Fruit fly (Drosophila melanogaster) whole organism, wandering third instar larva: ENCODE results near the gene CG3726.

Experiments
- Abd-B ChIP-seq: fragments of >200 bp; optimal IDR thresholded peaks from 2 replicates; lab custom pipeline; 2017; ENCODE audit warnings: missing biosample characterization, missing genetic modification characterization
- Dfd ChIP-seq: fragments of >200 bp; optimal IDR thresholded peaks from 2 replicates; lab custom pipeline; 2017; ENCODE audit warnings: missing biosample characterization, missing genetic modification characterization
- Hr78 ChIP-seq: fragments of >200 bp; optimal IDR thresholded peaks from 2 replicates; lab custom pipeline; 2017; ENCODE audit warnings: missing biosample characterization, missing genetic modification characterization
- brk ChIP-seq: fragments of 200-800 bp; sonication (Bioruptor generic); optimal IDR thresholded peaks from 2 replicates; lab custom pipeline; 2016; ENCODE audit warnings: missing biosample characterization, mild to moderate bottlenecking, missing genetic modification characterization
- dmrt93B ChIP-seq: fragments of 200-800 bp; sonication (Bioruptor generic); optimal IDR thresholded peaks from 2 replicates; lab custom pipeline; 2018; ENCODE audit warnings: missing biosample characterization, mild to moderate bottlenecking, missing genetic modification characterization
- h ChIP-seq: fragments of 200-800 bp; sonication (Bioruptor generic); optimal IDR thresholded peaks from 3 replicates; lab custom pipeline; 2016; ENCODE audit warnings: missing biosample characterization, mild to moderate bottlenecking, missing genetic modification characterization
- lola ChIP-seq: fragments of >200 bp; optimal IDR thresholded peaks from 2 replicates; lab custom pipeline; 2017; ENCODE audit warnings: missing biosample characterization, missing genetic modification characterization
- pan ChIP-seq: fragments of >200 bp; optimal IDR thresholded peaks from 2 replicates; lab custom pipeline; 2017
- psq ChIP-seq: fragments of 200-800 bp; sonication (Bioruptor generic); optimal IDR thresholded peaks from 3 replicates; lab custom pipeline; 2017; ENCODE audit warnings: missing biosample characterization, mild to moderate bottlenecking, missing genetic modification characterization, moderate library complexity
- tai ChIP-seq: sonication (Bioruptor generic); optimal IDR thresholded peaks from 2 replicates; lab custom pipeline; 2016; ENCODE audit warnings: missing biosample characterization, missing genetic modification characterization

- TF ChIP-seq brk (GFP tag; lab: Kevin White, UChicago), result no peak
- no peak for TF ChIP-seq pan (lab: Kevin White, UChicago)
- no peak for TF ChIP-seq dmrt93B (GFP tag; lab: Kevin White, UChicago)
- no peak for TF ChIP-seq Hr78
- TF ChIP-seq lola (GFP tag; lab: Kevin White, UChicago), result no peak
- TF ChIP-seq h (GFP tag; lab: Kevin White, UChicago), result no peak
- no peak for TF ChIP-seq tai (GFP tag; lab: Kevin White, UChicago)
- TF ChIP-seq Abd-B (GFP tag; lab: Kevin White, UChicago), result no peak
- no peak for TF ChIP-seq psq (GFP tag; lab: Kevin White, UChicago)
- no peak for TF ChIP-seq Dfd (GFP tag; lab: Kevin White, UChicago)
Observed at dm6 chrX:5981410-5981809, 64.5 kb downstream of the CG3726 start.
